Worm (Caenorhabditis elegans): ENCODE results near the gene frpr-6.

frpr-6 gene

DNA sequence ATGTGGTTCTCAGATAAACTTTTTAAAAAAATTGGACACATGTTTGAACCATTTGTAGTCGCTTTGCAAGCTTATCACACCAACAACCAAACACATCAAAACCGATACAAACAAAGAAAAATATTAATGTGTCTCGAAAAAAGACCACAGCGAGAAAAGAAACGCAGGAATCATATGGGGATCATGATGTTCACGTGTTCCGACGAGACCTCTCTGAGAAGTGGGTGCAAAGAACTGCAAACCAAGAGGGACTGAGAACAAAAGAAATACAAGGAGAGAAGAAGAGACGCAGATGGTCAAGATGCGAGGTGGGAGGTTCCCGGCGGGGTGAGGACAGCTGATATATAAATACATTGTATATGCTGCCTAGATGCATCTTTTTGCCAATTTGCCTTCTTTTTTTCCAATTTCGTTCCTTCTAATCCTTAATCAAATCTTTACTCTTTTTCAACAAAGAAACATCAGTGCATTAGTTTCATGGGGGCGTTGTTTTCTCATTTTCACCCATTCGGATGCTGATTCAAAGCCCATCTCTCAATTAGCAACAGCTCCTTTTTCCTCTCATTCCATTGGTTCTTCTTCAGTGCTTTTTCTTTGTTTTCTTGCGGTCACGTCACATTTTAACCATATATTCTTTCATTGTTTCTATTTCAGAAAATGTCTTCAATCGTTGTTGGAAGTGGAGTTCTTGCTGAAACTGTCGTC, 5.2 kb downstream of the frpr-6 start, which contains the start of gene F21C10.10 (continued):
- no peak for TF ChIP-seq fkh-3 (tag; optimal IDR thresholded peaks at IDR 0.05)
- no peak for TF ChIP-seq madf-8 (GFP tag; conservative IDR thresholded peaks at IDR 0.05)
- no peak for TF ChIP-seq snpc-4 (GFP tag; optimal IDR thresholded peaks at IDR 0.05)
- peak in 2 of 4 experiments; percentile 22 to 48 for TF ChIP-seq snpc-4 (tag; optimal IDR thresholded peaks at IDR 0.05)
- no peak for TF ChIP-seq snpc-1.1 (tag; optimal IDR thresholded peaks at IDR 0.05; ENCODE audit: insufficient read depth)
- peak; percentile 34 for TF ChIP-seq tlf-1 (GFP tag; optimal IDR thresholded peaks at IDR 0.05)
- peak; percentile 86 for TF ChIP-seq pha-4 (tag; optimal IDR thresholded peaks at IDR 0.05)
- peak; percentile 87 for TF ChIP-seq somi-1 (GFP tag; optimal IDR thresholded peaks at IDR 0.05)
- no peak for TF ChIP-seq T26A5.8 (tag; optimal IDR thresholded peaks at IDR 0.05)
- peak; percentile 52 for TF ChIP-seq gei-17 (GFP tag; optimal IDR thresholded peaks at IDR 0.05)
- TF ChIP-seq lin-35 (GFP tag; optimal IDR thresholded peaks at IDR 0.05): peak in 1 of 3 experiments; percentile 0
- TF ChIP-seq attf-6 (GFP tag; IDR thresholded peaks at IDR 0.05): no peak
- no peak for TF ChIP-seq lsl-1 (GFP tag; optimal IDR thresholded peaks at IDR 0.05)
- no peak for TF ChIP-seq egrh-3 (GFP tag; IDR thresholded peaks at IDR 0.05)
- peak; percentile 59; the same call in 1 of the 2 replicates for TF ChIP-seq B0336.3 (GFP tag; IDR thresholded peaks at IDR 0.05)
- TF ChIP-seq dox-1 (GFP tag; IDR thresholded peaks at IDR 0.05): peak; percentile 78
- TF ChIP-seq F23B12.7 (tag; optimal IDR thresholded peaks at IDR 0.05; ENCODE audit: insufficient read depth): peak; percentile 15
- peak; percentile 69 for TF ChIP-seq ZK185.1 (tag; optimal IDR thresholded peaks at IDR 0.05; ENCODE audit: poor library complexity, severe bottlenecking)
- no peak for TF ChIP-seq repo-1 (tag; optimal IDR thresholded peaks at IDR 0.05)
- no peak for TF ChIP-seq tbx-9 (tag; optimal IDR thresholded peaks at IDR 0.05; ENCODE audit: borderline replicate concordance)
- no peak for TF ChIP-seq ceh-79 (tag; optimal IDR thresholded peaks at IDR 0.05)
- TF ChIP-seq T07F8.4 (tag; optimal IDR thresholded peaks at IDR 0.05): no peak
- TF ChIP-seq egl-18 (GFP tag; IDR thresholded peaks at IDR 0.05): no peak
- no peak for TF ChIP-seq F57C9.4 (tag; optimal IDR thresholded peaks at IDR 0.05)
- TF ChIP-seq efl-1 (GFP tag; optimal IDR thresholded peaks at IDR 0.05): no peak
- TF ChIP-seq ztf-26 (tag; optimal IDR thresholded peaks at IDR 0.05): peak; percentile 87
- peak; percentile 59 for TF ChIP-seq ama-1 (optimal IDR thresholded peaks at IDR 0.05)
- no peak for TF ChIP-seq ama-1 (GFP tag; optimal IDR thresholded peaks at IDR 0.05)
- TF ChIP-seq pbrm-1 (GFP tag; IDR thresholded peaks at IDR 0.05): peak; percentile 51; the same call in 1 of the 2 replicates
- no peak for TF ChIP-seq ets-4 (GFP tag; optimal IDR thresholded peaks at IDR 0.05)
- peak; percentile 54 for TF ChIP-seq tbp1 (GFP tag; optimal IDR thresholded peaks at IDR 0.05)
- TF ChIP-seq hrde-1 (tag; optimal IDR thresholded peaks at IDR 0.05; ENCODE audit: borderline replicate concordance): no peak
- no peak for TF ChIP-seq sdz-38 (tag; optimal IDR thresholded peaks at IDR 0.05)
- no peak for TF ChIP-seq rpc-1 (optimal IDR thresholded peaks at IDR 0.05)
- no peak for TF ChIP-seq rpc-1 (tag; optimal IDR thresholded peaks at IDR 0.05)
- no peak for TF ChIP-seq Y53F4B.3 (GFP tag; IDR thresholded peaks at IDR 0.05)
- TF ChIP-seq bed-1 (GFP tag; IDR thresholded peaks at IDR 0.05): no peak
- TF ChIP-seq attf-5 (GFP tag; optimal IDR thresholded peaks at IDR 0.05): peak; percentile 79
- TF ChIP-seq F55B11.4 (tag; optimal IDR thresholded peaks at IDR 0.05; ENCODE audit: borderline replicate concordance, insufficient read depth): no peak
- TF ChIP-seq F10E7.11 (tag; optimal IDR thresholded peaks at IDR 0.05): no peak
- TF ChIP-seq C06A6.2 (GFP tag; conservative IDR thresholded peaks at IDR 0.05): peak; percentile 88
- peak; percentile 42; the same call in 1 of the 2 replicates for TF ChIP-seq egl-44 (GFP tag; IDR thresholded peaks at IDR 0.05)
- peak; percentile 55 for TF ChIP-seq lin-54 (GFP tag; optimal IDR thresholded peaks at IDR 0.05)
- TF ChIP-seq madf-10 (tag; optimal IDR thresholded peaks at IDR 0.05): peak; percentile 72
- no peak for TF ChIP-seq F57A8.1 (GFP tag; optimal IDR thresholded peaks at IDR 0.05)
- TF ChIP-seq Y67H2A.10 (GFP tag; conservative IDR thresholded peaks at IDR 0.05): no peak
- TF ChIP-seq mel-28 (tag; optimal IDR thresholded peaks at IDR 0.05; ENCODE audit: borderline replicate concordance): no peak
- TF ChIP-seq unc-130 (GFP tag; optimal IDR thresholded peaks at IDR 0.05): no peak
